Worm (Caenorhabditis elegans): Measurements from ENCODE around the gene gadr-2.

DNA sequence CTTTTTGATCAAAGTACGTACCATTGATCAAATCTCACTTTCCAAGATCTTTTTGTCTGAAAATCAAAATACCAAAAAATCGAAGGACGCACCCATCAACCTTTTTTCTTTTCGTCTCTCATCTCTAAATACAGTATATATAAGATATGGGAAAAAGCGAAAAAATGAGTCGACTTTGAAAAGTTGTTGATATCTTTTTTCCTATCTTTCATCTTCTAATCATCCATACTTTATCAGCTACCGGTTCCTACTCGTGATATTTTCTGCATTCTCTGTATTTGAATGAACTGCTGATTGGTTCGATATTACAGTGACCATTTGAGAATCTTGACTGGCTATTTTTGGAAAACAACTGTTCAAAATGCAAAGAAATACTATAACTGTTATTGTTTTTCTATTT is 31.9 kb upstream of the gadr-2 start, which contains the start of gene C33A12.19:
- TF ChIP-seq ceh-36 (tag; optimal IDR thresholded peaks at IDR 0.05): no peak
- TF ChIP-seq hnd-1 (tag; optimal IDR thresholded peaks at IDR 0.05): no peak
- no peak for TF ChIP-seq tbx-37 (GFP tag; conservative IDR thresholded peaks at IDR 0.05)
- TF ChIP-seq flt-1 (GFP tag; IDR thresholded peaks at IDR 0.05): no peak
- TF ChIP-seq ceh-13 (GFP tag; optimal IDR thresholded peaks at IDR 0.05): no peak
- no peak for TF ChIP-seq hmbx-1 (tag; optimal IDR thresholded peaks at IDR 0.05)
- no peak for TF ChIP-seq ama-1 (optimal IDR thresholded peaks at IDR 0.05)
- TF ChIP-seq pes-1 (GFP tag; IDR thresholded peaks at IDR 0.05): no peak

Data from whole organism, early embryonic.